Fruit fly (Drosophila melanogaster) whole organism, embryonic: Measurements from ENCODE around the gene sad.

Source experiments
- Aef1 ChIP-seq: fragments of 200-800 bp; sonication (Bioruptor generic); IDR thresholded peaks from 3 replicates; pipeline ENCODE4 v1.3.6; 2022; ENCODE audit warnings: missing biosample characterization, missing genetic modification characterization
- Antp ChIP-seq: fragments of 200-800 bp; sonication (Bioruptor generic); optimal IDR thresholded peaks from 3 replicates; lab custom pipeline; 2016; ENCODE audit warnings: missing biosample characterization, missing genetic modification characterization
- CG10366 ChIP-seq: fragments of 200-800 bp; sonication (Bioruptor generic); IDR thresholded peaks from 2 replicates; pipeline ENCODE4 v1.3.6; 2022; ENCODE audit warnings: missing biosample characterization, missing genetic modification characterization
- CG12155 ChIP-seq: fragments of 200-800 bp; sonication (Bioruptor generic); optimal IDR thresholded peaks from 3 replicates; lab custom pipeline; 2016; ENCODE audit warnings: missing biosample characterization, missing genetic modification characterization
- CG15269 ChIP-seq: fragments of 200-800 bp; sonication (Bioruptor generic); optimal IDR thresholded peaks from 2 replicates; lab custom pipeline; 2018; ENCODE audit warnings: missing biosample characterization, mild to moderate bottlenecking, missing genetic modification characterization, moderate library complexity
- CG15696 ChIP-seq: fragments of 200-800 bp; sonication (Bioruptor generic); optimal IDR thresholded peaks from 2 replicates; lab custom pipeline; 2019; ENCODE audit warnings: missing biosample characterization, mild to moderate bottlenecking, missing genetic modification characterization, moderate library complexity
- CG1792 ChIP-seq: fragments of 200-800 bp; sonication (Bioruptor generic); optimal IDR thresholded peaks from 2 replicates; lab custom pipeline; 2016; ENCODE audit warnings: missing biosample characterization, missing genetic modification characterization
- CG2129 ChIP-seq: fragments of 200-800 bp; sonication (Bioruptor generic); IDR thresholded peaks from 2 replicates; pipeline ENCODE4 v1.3.6; 2022; ENCODE audit warnings: missing biosample characterization, missing genetic modification characterization; ENCODE audit not compliant: partially characterized antibody
- CG4424 ChIP-seq: fragments of 200-800 bp; sonication (Bioruptor generic); optimal IDR thresholded peaks from 3 replicates; lab custom pipeline; 2016; ENCODE audit warnings: missing biosample characterization, missing genetic modification characterization
- CG4707 ChIP-seq: fragments of 200-800 bp; sonication (Bioruptor generic); optimal IDR thresholded peaks from 2 replicates; lab custom pipeline; 2018; ENCODE audit warnings: missing biosample characterization, mild to moderate bottlenecking, missing genetic modification characterization, moderate library complexity
- CG8388 ChIP-seq: fragments of 200-800 bp; sonication (Bioruptor generic); optimal IDR thresholded peaks from 2 replicates; lab custom pipeline; 2019; ENCODE audit warnings: missing biosample characterization, mild to moderate bottlenecking, missing genetic modification characterization, moderate library complexity
- CG9797 ChIP-seq: fragments of 200-800 bp; sonication (Bioruptor generic); optimal IDR thresholded peaks from 3 replicates; lab custom pipeline; 2018; ENCODE audit warnings: missing biosample characterization, mild to moderate bottlenecking, missing genetic modification characterization
- Deaf1 ChIP-seq: fragments of 200-800 bp; optimal IDR thresholded peaks from 3 replicates; lab custom pipeline; 2019; ENCODE audit warnings: missing biosample characterization, mild to moderate bottlenecking, missing genetic modification characterization, moderate library complexity
- Dip2 ChIP-seq: fragments of 200-800 bp; sonication (Bioruptor generic); IDR thresholded peaks from 2 replicates; pipeline ENCODE4 v1.3.6; 2022; ENCODE audit warnings: missing biosample characterization, missing genetic modification characterization
- E2f2 ChIP-seq: fragments of 200-800 bp; sonication (Bioruptor generic); IDR thresholded peaks from 2 replicates; pipeline ENCODE4 v1.3.6; 2022; ENCODE audit warnings: missing biosample characterization, missing genetic modification characterization
- Fer1 ChIP-seq: fragments of 200-800 bp; sonication (Bioruptor generic); optimal IDR thresholded peaks from 2 replicates; lab custom pipeline; 2017; ENCODE audit warnings: missing biosample characterization, mild to moderate bottlenecking, missing genetic modification characterization
- Lim3 ChIP-seq: fragments of 200-800 bp; sonication (Bioruptor generic); IDR thresholded peaks from 2 replicates; pipeline ENCODE4 v1.3.6; 2022; ENCODE audit warnings: missing biosample characterization, missing genetic modification characterization
- Mad ChIP-seq: fragments of 200-800 bp; sonication (Bioruptor generic); optimal IDR thresholded peaks from 2 replicates; lab custom pipeline; 2016; ENCODE audit warnings: missing biosample characterization, missing genetic modification characterization
- Myb ChIP-seq: fragments of 200-800 bp; sonication (Bioruptor generic); optimal IDR thresholded peaks from 2 replicates; lab custom pipeline; 2016; ENCODE audit warnings: missing biosample characterization, missing genetic modification characterization
- Ptx1 ChIP-seq: fragments of 200-800 bp; sonication (Bioruptor generic); IDR thresholded peaks from 2 replicates; pipeline ENCODE4 v1.3.6; 2022; ENCODE audit warnings: missing biosample characterization, missing genetic modification characterization
- Six4 ChIP-seq: fragments of 200-800 bp; sonication (Bioruptor generic); optimal IDR thresholded peaks from 2 replicates; lab custom pipeline; 2016; ENCODE audit warnings: missing biosample characterization, missing genetic modification characterization
- ara ChIP-seq: fragments of 200-800 bp; sonication (Bioruptor generic); IDR thresholded peaks from 2 replicates; pipeline ENCODE4 v1.3.6; 2022; ENCODE audit warnings: missing biosample characterization, missing genetic modification characterization
- bigmax ChIP-seq: fragments of 200-800 bp; sonication (Bioruptor generic); optimal IDR thresholded peaks from 2 replicates; lab custom pipeline; 2018; ENCODE audit warnings: missing biosample characterization, mild to moderate bottlenecking, missing genetic modification characterization
- bsh ChIP-seq, 2 experiments: fragments of 200-800 bp; sonication (Bioruptor generic); optimal IDR thresholded peaks; 2 replicates each; lab custom pipeline; 2017 to 2018; ENCODE audit warnings: mild to moderate bottlenecking in 2 of 2, missing biosample characterization in 2 of 2, missing genetic modification characterization in 2 of 2, moderate library complexity in 1 of 2
- dm ChIP-seq: fragments of 200-800 bp; sonication (Bioruptor generic); optimal IDR thresholded peaks from 3 replicates; lab custom pipeline; 2016; ENCODE audit warnings: missing biosample characterization, missing genetic modification characterization
- gem ChIP-seq: fragments of 200-800 bp; sonication (Bioruptor generic); optimal IDR thresholded peaks from 2 replicates; lab custom pipeline; 2019; ENCODE audit warnings: missing biosample characterization, mild to moderate bottlenecking, missing genetic modification characterization, moderate library complexity
- hkb ChIP-seq, 2 experiments: fragments of 200-800 bp in 1 of 2; fragments of >200 bp in 1 of 2; sonication (Bioruptor generic) in 1 of 2; IDR thresholded peaks in 1 of 2; optimal IDR thresholded peaks in 1 of 2; 2 replicates each; pipeline versions ENCODE4 v1.3.6 to Lab custom; 2017 to 2022; ENCODE audit warnings: missing biosample characterization in 1 of 2, missing genetic modification characterization in 1 of 2
- klu ChIP-seq: fragments of 200-800 bp; sonication (Bioruptor generic); IDR thresholded peaks from 2 replicates; pipeline ENCODE4 v1.3.6; 2022; ENCODE audit warnings: missing biosample characterization, missing genetic modification characterization
- lab ChIP-seq: fragments of 200-800 bp; sonication (Bioruptor generic); optimal IDR thresholded peaks from 3 replicates; lab custom pipeline; 2017; ENCODE audit warnings: missing biosample characterization, missing genetic modification characterization, mild to moderate bottlenecking, moderate library complexity, missing genetic modification reagents
- lbe ChIP-seq: fragments of 200-800 bp; sonication (Bioruptor generic); optimal IDR thresholded peaks from 2 replicates; lab custom pipeline; 2016; ENCODE audit warnings: missing biosample characterization, mild to moderate bottlenecking, missing genetic modification characterization
- mirr ChIP-seq: fragments of 200-800 bp; sonication (Bioruptor generic); optimal IDR thresholded peaks from 3 replicates; lab custom pipeline; 2018; ENCODE audit warnings: missing biosample characterization, mild to moderate bottlenecking, missing genetic modification characterization
- nerfin-2 ChIP-seq: fragments of 200-800 bp; sonication (Bioruptor generic); IDR thresholded peaks from 2 replicates; pipeline ENCODE4 v1.3.6; 2022; ENCODE audit warnings: missing biosample characterization, missing genetic modification characterization; ENCODE audit not compliant: partially characterized antibody
- org-1 ChIP-seq: fragments of 200-800 bp; sonication (Bioruptor generic); optimal IDR thresholded peaks from 2 replicates; lab custom pipeline; 2017; ENCODE audit warnings: missing biosample characterization, missing genetic modification characterization
- pan ChIP-seq, 4 experiments: fragments of >200 bp in 3 of 4; fragments of 200-800 bp in 1 of 4; sonication (Bioruptor generic) in 1 of 4; optimal IDR thresholded peaks in 3 of 4; IDR thresholded peaks in 1 of 4; 2 replicates each; pipeline versions ENCODE4 v1.3.6 to Lab custom; 2017 to 2022; ENCODE audit warnings: missing biosample characterization in 2 of 4, missing genetic modification characterization in 2 of 4, mixed read lengths in 1 of 4
- ranshi ChIP-seq: fragments of 200-800 bp; sonication (Bioruptor generic); IDR thresholded peaks from 2 replicates; pipeline ENCODE4 v1.3.6; 2022; ENCODE audit warnings: missing biosample characterization, missing genetic modification characterization
- rib ChIP-seq: fragments of 200-800 bp; sonication (Bioruptor generic); IDR thresholded peaks from 2 replicates; pipeline ENCODE4 v1.3.6; 2022; ENCODE audit warnings: missing biosample characterization, missing genetic modification characterization
- row ChIP-seq: fragments of 200-800 bp; sonication (Bioruptor generic); IDR thresholded peaks from 3 replicates; pipeline ENCODE4 v1.3.6; 2022; ENCODE audit warnings: missing biosample characterization, missing genetic modification characterization
- shn ChIP-seq: fragments of 200-800 bp; sonication (Bioruptor generic); optimal IDR thresholded peaks from 3 replicates; lab custom pipeline; 2016; ENCODE audit warnings: missing biosample characterization, missing genetic modification characterization
- sna ChIP-seq: fragments of 200-800 bp; sonication (Bioruptor generic); IDR thresholded peaks from 2 replicates; pipeline ENCODE4 v1.3.6; 2022; ENCODE audit warnings: missing biosample characterization, missing genetic modification characterization; ENCODE audit not compliant: partially characterized antibody
- vnd ChIP-seq: fragments of 200-800 bp; sonication (Bioruptor generic); IDR thresholded peaks from 3 replicates; pipeline ENCODE4 v1.3.6; 2022; ENCODE audit warnings: missing biosample characterization, missing genetic modification characterization; ENCODE audit not compliant: partially characterized antibody

sad gene

DNA sequence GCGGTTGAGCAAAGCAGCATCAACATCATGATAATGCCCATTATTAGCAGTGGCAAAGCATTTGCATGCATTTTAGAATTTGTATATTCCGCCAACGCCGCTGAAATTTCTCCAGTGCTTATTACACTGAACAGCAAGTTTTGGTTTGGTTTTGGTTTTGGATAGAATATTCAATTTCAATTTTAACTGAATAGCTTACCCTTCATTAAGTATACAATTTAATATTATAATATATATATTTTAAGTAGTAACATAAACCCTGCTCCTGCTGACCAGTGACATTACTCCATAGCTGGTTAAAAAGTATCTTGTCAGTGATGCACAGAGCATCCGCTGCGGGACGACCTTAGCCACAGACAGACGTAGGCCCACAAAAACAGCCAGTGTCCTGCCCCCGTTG is 29.7 kb upstream of the sad start (continued):
- TF ChIP-seq rib (GFP tag; lab: Robert Waterston, UW) (no peak), Fer1 (GFP tag; lab: Kevin White, UChicago) (no peak), CG2129 (GFP tag; lab: Robert Waterston, UW) (no peak), Ptx1 (peak; percentile 21; the same call in 1 of the 2 replicates), CG10366 (GFP tag; lab: Robert Waterston, UW) (peak; percentile 7; the same call in 1 of the 2 replicates), Dip2 (GFP tag; lab: Robert Waterston, UW) (no peak), CG4424 (GFP tag; lab: Kevin White, UChicago) (no peak), lab (GFP tag; lab: Kevin White, UChicago) (no peak), CG9797 (GFP tag; lab: Kevin White, UChicago) (no peak), ara (GFP tag; lab: Robert Waterston, UW) (no peak), org-1 (no peak), nerfin-2 (GFP tag; lab: Robert Waterston, UW) (no peak), Myb (GFP tag; lab: Kevin White, UChicago) (no peak), bsh (GFP tag; optimal IDR thresholded peaks at IDR 0.05; lab: Kevin White, UChicago) (peak in 1 of 2 experiments; percentile 38), vnd (GFP tag; lab: Robert Waterston, UW) (no peak), Six4 (GFP tag; lab: Kevin White, UChicago) (no peak), CG4707 (GFP tag; lab: Kevin White, UChicago) (no peak), klu (GFP tag; lab: Robert Waterston, UW) (no peak), sna (GFP tag; lab: Robert Waterston, UW) (no peak), CG15696 (tag; lab: Kevin White, UChicago) (no peak), lbe (GFP tag; lab: Kevin White, UChicago) (no peak), Deaf1 (tag; lab: Kevin White, UChicago) (no peak), ranshi (GFP tag; lab: Robert Waterston, UW) (no peak), row (0 out of 3 replicates have a peak, but pooled peaks have one; percentile 21), shn (no peak), mirr (GFP tag; lab: Kevin White, UChicago) (no peak), gem (tag; lab: Kevin White, UChicago) (peak; percentile 38), hkb (optimal IDR thresholded peaks at IDR 0.05; lab: Kevin White, UChicago) (no peak), hkb (GFP tag; IDR thresholded peaks at IDR 0.05; lab: Robert Waterston, UW) (0 out of 2 replicates have a peak, but pooled peaks have one; percentile 21), E2f2 (GFP tag; lab: Robert Waterston, UW) (no peak), pan (optimal IDR thresholded peaks at IDR 0.05; lab: Kevin White, UChicago) (no peak), pan (GFP tag; optimal IDR thresholded peaks at IDR 0.05 in 1 of 2, IDR thresholded peaks at IDR 0.05 in 1 of 2) (peak in 1 of 2 experiments; percentile 30), Lim3 (GFP tag; lab: Robert Waterston, UW) (no peak), CG1792 (no peak), CG12155 (GFP tag; lab: Kevin White, UChicago) (no peak), CG15269 (peak; percentile 4), Mad (GFP tag; lab: Kevin White, UChicago) (no peak), Antp (GFP tag; lab: Kevin White, UChicago) (no peak), CG8388 (GFP tag; lab: Kevin White, UChicago) (no peak), dm (GFP tag; lab: Kevin White, UChicago) (no peak), Aef1 (GFP tag; lab: Robert Waterston, UW) (no peak), bigmax (GFP tag; lab: Kevin White, UChicago) (no peak)
- TF ChIP-seq, all 482 proteins: peak for 25
